Worm (Caenorhabditis elegans) whole organism, L3 larva: ENCODE data around the gene cyp-14A3.

Experiments
- ceh-82 ChIP-seq: fragments of 150-350 bp; optimal IDR thresholded peaks from 2 replicates; lab custom pipeline; 2014; ENCODE audit warnings: missing biosample characterization, missing genetic modification characterization
- daf-12 ChIP-seq: fragments of 150-350 bp; optimal IDR thresholded peaks from 2 replicates; lab custom pipeline; 2014; ENCODE audit warnings: missing biosample characterization, missing genetic modification reagents, missing genetic modification characterization
- elt-1 ChIP-seq: fragments of 150-350 bp; optimal IDR thresholded peaks from 2 replicates; lab custom pipeline; 2014; ENCODE audit warnings: missing biosample characterization, missing genetic modification characterization
- fkh-10 ChIP-seq: sonication (generic microtip); optimal IDR thresholded peaks from 2 replicates; lab custom pipeline; 2017; ENCODE audit warnings: missing biosample characterization, missing genetic modification reagents, missing genetic modification characterization
- mdl-1 ChIP-seq: fragments of 150-350 bp; optimal IDR thresholded peaks from 2 replicates; lab custom pipeline; 2014; ENCODE audit warnings: missing biosample characterization, missing genetic modification characterization
- nhr-11 ChIP-seq: fragments of 150-350 bp; optimal IDR thresholded peaks from 2 replicates; lab custom pipeline; 2014; ENCODE audit warnings: missing biosample characterization, missing genetic modification characterization
- nhr-28 ChIP-seq: fragments of 150-350 bp; optimal IDR thresholded peaks from 2 replicates; lab custom pipeline; 2014; ENCODE audit warnings: missing biosample characterization, missing genetic modification characterization

DNA sequence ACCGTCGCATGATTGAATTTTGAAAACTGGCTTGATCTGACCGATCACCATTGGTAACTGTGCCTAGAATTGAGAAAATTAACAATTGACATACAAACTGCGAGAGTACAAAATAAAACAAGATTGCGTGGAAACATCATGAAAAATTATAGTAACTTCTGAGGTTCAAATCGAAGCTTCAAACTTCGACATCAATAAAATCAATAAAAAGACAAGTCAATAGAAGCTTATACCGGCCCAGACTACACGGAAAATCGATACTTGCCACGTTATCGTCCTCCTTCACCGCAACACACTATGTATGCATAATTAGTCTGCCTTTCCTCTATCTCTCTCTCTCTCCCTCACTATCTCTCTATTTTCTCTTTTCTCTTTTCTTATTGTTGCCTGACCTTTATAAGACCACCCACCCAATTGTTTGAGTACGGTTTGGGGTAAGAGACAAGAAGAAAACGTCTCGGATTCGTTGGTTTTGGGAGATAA is 47.3 kb downstream of the cyp-14A3 start, which contains the start of gene skr-21:
- TF ChIP-seq fkh-10 (GFP tag; lab: Kevin White, UChicago) (no peak), ceh-82 (tag; lab: Kevin White, UChicago) (no peak), nhr-28 (tag; lab: Kevin White, UChicago) (no peak), elt-1 (tag; lab: Kevin White, UChicago) (no peak), daf-12 (no peak), nhr-11 (tag; lab: Kevin White, UChicago) (no peak), mdl-1 (tag; lab: Kevin White, UChicago) (no peak)
